Fruit fly (Drosophila melanogaster): Measurements from ENCODE around the gene CG45100.

The CG45100 gene

dm6 chr3R:5483488-5484109 lies 9.2 kb upstream of the CG45100 start, which contains the start of gene ksr:
Gene ksr, minus strand, starts transcription at chr3R:5483906.
- TF ChIP-seq h (optimal IDR thresholded peaks at IDR 0.05) = no peak
- no peak for TF ChIP-seq Sin3A (optimal IDR thresholded peaks at IDR 0.05)
- no peak for TF ChIP-seq psq (optimal IDR thresholded peaks at IDR 0.05)
- TF ChIP-seq Myc (optimal IDR thresholded peaks at IDR 0.05) = no peak
- TF ChIP-seq insv (optimal IDR thresholded peaks at IDR 0.05) = no peak
- no peak for TF ChIP-seq ttk (optimal IDR thresholded peaks at IDR 0.05)

- no peak for TF ChIP-seq h (optimal IDR thresholded peaks at IDR 0.05)
- peak; percentile 92 for TF ChIP-seq ttk (optimal IDR thresholded peaks at IDR 0.05)
Measured at dm6 chr3R:5482790-5483189, 8.4 kb upstream of the CG45100 start.

dm6 chr3R:5470586-5471283 lies 3.7 kb downstream of the CG45100 start, which contains the start of the genes mRpL44 and Snr1:
Gene mRpL44, minus strand, starts transcription at chr3R:5470636.
Gene Snr1, plus strand, starts transcription at chr3R:5470926.
- TF ChIP-seq ttk (optimal IDR thresholded peaks at IDR 0.05) (no peak), Sin3A (optimal IDR thresholded peaks at IDR 0.05) (no peak), psq (optimal IDR thresholded peaks at IDR 0.05) (no peak), Myc (optimal IDR thresholded peaks at IDR 0.05) (no peak), insv (optimal IDR thresholded peaks at IDR 0.05) (no peak), h (optimal IDR thresholded peaks at IDR 0.05) (no peak)

dm6 chr3R:5467619-5468018 lies 6.8 kb downstream of the CG45100 start, which contains the start of gene POLDIP2:
Gene POLDIP2, plus strand, starts transcription at chr3R:5467778.
- TF ChIP-seq insv (optimal IDR thresholded peaks at IDR 0.05) (no peak), ttk (optimal IDR thresholded peaks at IDR 0.05) (no peak), psq (optimal IDR thresholded peaks at IDR 0.05) (no peak)

dm6 chr3R:5466875-5467274 lies 7.5 kb downstream of the CG45100 start, which contains the start of gene RpL35A:
Gene RpL35A, minus strand, starts transcription at chr3R:5467101.
- no peak for TF ChIP-seq Sin3A (optimal IDR thresholded peaks at IDR 0.05)
- TF ChIP-seq ttk (optimal IDR thresholded peaks at IDR 0.05) = no peak
- TF ChIP-seq psq (optimal IDR thresholded peaks at IDR 0.05) = no peak
- no peak for TF ChIP-seq insv (optimal IDR thresholded peaks at IDR 0.05)
- TF ChIP-seq Myc (optimal IDR thresholded peaks at IDR 0.05) = no peak
- TF ChIP-seq h (optimal IDR thresholded peaks at IDR 0.05) = no peak

- no peak for TF ChIP-seq psq (optimal IDR thresholded peaks at IDR 0.05)
- no peak for TF ChIP-seq h (optimal IDR thresholded peaks at IDR 0.05)
- TF ChIP-seq ttk (optimal IDR thresholded peaks at IDR 0.05) = no peak
- TF ChIP-seq insv (optimal IDR thresholded peaks at IDR 0.05) = no peak
- TF ChIP-seq Sin3A (optimal IDR thresholded peaks at IDR 0.05) = no peak
- no peak for TF ChIP-seq Myc (optimal IDR thresholded peaks at IDR 0.05)
Measured at dm6 chr3R:5464481-5464880, 9.9 kb downstream of the CG45100 start, which contains the start of gene PEK. Gene PEK, minus strand, starts transcription at chr3R:5464753.

- TF ChIP-seq ttk (optimal IDR thresholded peaks at IDR 0.05) = no peak
- no peak for TF ChIP-seq Myc (optimal IDR thresholded peaks at IDR 0.05)
- no peak for TF ChIP-seq psq (optimal IDR thresholded peaks at IDR 0.05)
- no peak for TF ChIP-seq insv (optimal IDR thresholded peaks at IDR 0.05)
- no peak for TF ChIP-seq h (optimal IDR thresholded peaks at IDR 0.05)
- no peak for TF ChIP-seq Sin3A (optimal IDR thresholded peaks at IDR 0.05)
Measured at dm6 chr3R:5463199-5463949, 11.0 kb downstream of the CG45100 start.

- TF ChIP-seq insv (optimal IDR thresholded peaks at IDR 0.05) (no peak), ttk (optimal IDR thresholded peaks at IDR 0.05) (no peak), h (optimal IDR thresholded peaks at IDR 0.05) (no peak)
Measured at dm6 chr3R:5458627-5459026, 15.8 kb downstream of the CG45100 start.

- TF ChIP-seq ttk (optimal IDR thresholded peaks at IDR 0.05) (no peak), psq (optimal IDR thresholded peaks at IDR 0.05) (no peak), Myc (optimal IDR thresholded peaks at IDR 0.05) (no peak), h (optimal IDR thresholded peaks at IDR 0.05) (no peak), insv (optimal IDR thresholded peaks at IDR 0.05) (no peak), Sin3A (optimal IDR thresholded peaks at IDR 0.05) (no peak)
Measured at dm6 chr3R:5454334-5454733, 20.1 kb downstream of the CG45100 start.

dm6 chr3R:5438750-5439149 lies 35.6 kb downstream of the CG45100 start:
- no peak for TF ChIP-seq psq (optimal IDR thresholded peaks at IDR 0.05)
- TF ChIP-seq Myc (optimal IDR thresholded peaks at IDR 0.05) = no peak
- TF ChIP-seq Sin3A (optimal IDR thresholded peaks at IDR 0.05) = no peak
- TF ChIP-seq insv (optimal IDR thresholded peaks at IDR 0.05) = no peak
- TF ChIP-seq ttk (optimal IDR thresholded peaks at IDR 0.05) = no peak
- no peak for TF ChIP-seq h (optimal IDR thresholded peaks at IDR 0.05)

- TF ChIP-seq Sin3A (optimal IDR thresholded peaks at IDR 0.05) (no peak), Myc (optimal IDR thresholded peaks at IDR 0.05) (no peak), psq (optimal IDR thresholded peaks at IDR 0.05) (no peak), insv (optimal IDR thresholded peaks at IDR 0.05) (no peak), h (optimal IDR thresholded peaks at IDR 0.05) (no peak), ttk (optimal IDR thresholded peaks at IDR 0.05) (no peak)
Measured at dm6 chr3R:5429786-5430185, 44.6 kb downstream of the CG45100 start.

dm6 chr3R:5427157-5427556 lies 47.2 kb downstream of the CG45100 start, which contains the start of gene CG12147:
Gene CG12147, minus strand, starts transcription at chr3R:5427257.
- TF ChIP-seq ttk (optimal IDR thresholded peaks at IDR 0.05) = no peak

All from Kc167 (cell line).